Fruit fly (Drosophila melanogaster) whole organism, embryonic: ENCODE data around the gene Prp5.
A peak's percentile ranks its signal among the peaks of the same experiment; 100 is the strongest.

ENCODE experiments used
- Abd-B ChIP-seq: fragments of 200-800 bp; sonication (Bioruptor generic); optimal IDR thresholded peaks from 2 replicates; lab custom pipeline; 2018; ENCODE audit warnings: missing biosample characterization, mild to moderate bottlenecking, missing genetic modification characterization, moderate library complexity
- Ada2b ChIP-seq: fragments of 200-800 bp; sonication (Bioruptor generic); IDR thresholded peaks from 2 replicates; pipeline ENCODE4 v1.3.6; 2022; ENCODE audit warnings: missing biosample characterization, missing genetic modification characterization
- CG10431 ChIP-seq: fragments of 200-800 bp; sonication (Bioruptor generic); optimal IDR thresholded peaks from 3 replicates; lab custom pipeline; 2018; ENCODE audit warnings: missing biosample characterization, mild to moderate bottlenecking, missing genetic modification characterization
- CG12071 ChIP-seq: fragments of 200-800 bp; sonication (Bioruptor generic); optimal IDR thresholded peaks from 3 replicates; lab custom pipeline; 2018; ENCODE audit warnings: missing biosample characterization, mild to moderate bottlenecking, missing genetic modification characterization
- CG14965 ChIP-seq: fragments of 200-800 bp; sonication (Bioruptor generic); optimal IDR thresholded peaks from 2 replicates; lab custom pipeline; 2016; ENCODE audit warnings: missing biosample characterization, missing genetic modification characterization, borderline replicate concordance
- CG1647 ChIP-seq: fragments of 200-800 bp; sonication (Bioruptor generic); optimal IDR thresholded peaks from 3 replicates; lab custom pipeline; 2016; ENCODE audit warnings: missing biosample characterization, missing genetic modification characterization
- CG16863 ChIP-seq: fragments of 200-800 bp; sonication (Bioruptor generic); optimal IDR thresholded peaks from 3 replicates; lab custom pipeline; 2016; ENCODE audit warnings: missing biosample characterization, missing genetic modification characterization
- CG17385 ChIP-seq: fragments of 200-800 bp; sonication (Bioruptor generic); optimal IDR thresholded peaks from 3 replicates; lab custom pipeline; 2018; ENCODE audit warnings: missing biosample characterization, mild to moderate bottlenecking, missing genetic modification characterization
- CG17568 ChIP-seq: fragments of 200-800 bp; sonication (Bioruptor generic); optimal IDR thresholded peaks from 2 replicates; lab custom pipeline; 2018; ENCODE audit warnings: missing biosample characterization, mild to moderate bottlenecking, missing genetic modification characterization, moderate library complexity
- CG33213 ChIP-seq: fragments of 200-800 bp; sonication (Bioruptor generic); optimal IDR thresholded peaks from 3 replicates; lab custom pipeline; 2016; ENCODE audit warnings: missing biosample characterization, missing genetic modification characterization
- CG33557 ChIP-seq: fragments of 200-800 bp; sonication (Bioruptor generic); optimal IDR thresholded peaks from 2 replicates; lab custom pipeline; 2019; ENCODE audit warnings: missing biosample characterization, mild to moderate bottlenecking, missing genetic modification characterization, moderate library complexity
- CG34422 ChIP-seq: fragments of 200-800 bp; sonication (Bioruptor generic); IDR thresholded peaks from 3 replicates; pipeline ENCODE4 v1.3.6; 2022; ENCODE audit warnings: missing biosample characterization, missing genetic modification characterization
- CG4424 ChIP-seq: fragments of 200-800 bp; sonication (Bioruptor generic); optimal IDR thresholded peaks from 3 replicates; lab custom pipeline; 2016; ENCODE audit warnings: missing biosample characterization, missing genetic modification characterization
- CG6854 ChIP-seq: fragments of 200-800 bp; sonication (Bioruptor generic); optimal IDR thresholded peaks from 3 replicates; lab custom pipeline; 2017; ENCODE audit warnings: missing biosample characterization, mild to moderate bottlenecking, missing genetic modification characterization
- CG7839 ChIP-seq: fragments of 200-800 bp; sonication (Bioruptor generic); optimal IDR thresholded peaks from 3 replicates; lab custom pipeline; 2018; ENCODE audit warnings: missing biosample characterization, mild to moderate bottlenecking, missing genetic modification characterization, moderate library complexity
- CG7928 ChIP-seq: fragments of 200-800 bp; sonication (Bioruptor generic); optimal IDR thresholded peaks from 2 replicates; lab custom pipeline; 2017; ENCODE audit warnings: missing biosample characterization, mild to moderate bottlenecking, missing genetic modification characterization
- CG9609 ChIP-seq: fragments of 200-800 bp; sonication (Bioruptor generic); optimal IDR thresholded peaks from 3 replicates; lab custom pipeline; 2016; ENCODE audit warnings: missing biosample characterization, missing genetic modification characterization
- CG9797 ChIP-seq: fragments of 200-800 bp; sonication (Bioruptor generic); optimal IDR thresholded peaks from 3 replicates; lab custom pipeline; 2018; ENCODE audit warnings: missing biosample characterization, mild to moderate bottlenecking, missing genetic modification characterization
- Deaf1 ChIP-seq: fragments of 200-800 bp; optimal IDR thresholded peaks from 3 replicates; lab custom pipeline; 2019; ENCODE audit warnings: missing biosample characterization, mild to moderate bottlenecking, missing genetic modification characterization, moderate library complexity
- Dref ChIP-seq: fragments of 200-800 bp; sonication (Bioruptor generic); IDR thresholded peaks from 2 replicates; pipeline ENCODE4 v1.3.6; 2022; ENCODE audit warnings: missing biosample characterization, missing genetic modification characterization
- E2f2 ChIP-seq: fragments of 200-800 bp; sonication (Bioruptor generic); IDR thresholded peaks from 2 replicates; pipeline ENCODE4 v1.3.6; 2022; ENCODE audit warnings: missing biosample characterization, missing genetic modification characterization
- H15 ChIP-seq: fragments of 200-800 bp; sonication (Bioruptor generic); IDR thresholded peaks from 3 replicates; pipeline ENCODE4 v1.3.6; 2022; ENCODE audit warnings: missing biosample characterization, missing genetic modification characterization
- MESR4 ChIP-seq: fragments of 200-800 bp; sonication (Bioruptor generic); optimal IDR thresholded peaks from 2 replicates; lab custom pipeline; 2018; ENCODE audit warnings: missing biosample characterization, mild to moderate bottlenecking, missing genetic modification characterization, moderate library complexity
- NC2α ChIP-seq: fragments of 200-800 bp; sonication (Bioruptor generic); optimal IDR thresholded peaks from 2 replicates; lab custom pipeline; 2016; ENCODE audit warnings: missing biosample characterization, missing genetic modification characterization
- Nf-YC ChIP-seq: fragments of 200-800 bp; optimal IDR thresholded peaks from 3 replicates; lab custom pipeline; 2019; ENCODE audit warnings: missing biosample characterization, mild to moderate bottlenecking, missing genetic modification characterization, moderate library complexity
- Sin3A ChIP-seq: fragments of >200 bp; optimal IDR thresholded peaks from 2 replicates; lab custom pipeline; 2018
- Spps ChIP-seq: fragments of 200-800 bp; sonication (Bioruptor generic); optimal IDR thresholded peaks from 2 replicates; lab custom pipeline; 2018; ENCODE audit warnings: missing biosample characterization, mild to moderate bottlenecking, missing genetic modification characterization
- amos ChIP-seq: fragments of 200-800 bp; sonication (Bioruptor generic); IDR thresholded peaks from 2 replicates; pipeline ENCODE4 v1.3.6; 2022; ENCODE audit warnings: missing biosample characterization, missing genetic modification characterization; ENCODE audit not compliant: partially characterized antibody
- ato ChIP-seq: fragments of 200-800 bp; sonication (Bioruptor generic); IDR thresholded peaks from 2 replicates; pipeline ENCODE4 v1.3.6; 2022; ENCODE audit warnings: missing biosample characterization, missing genetic modification characterization; ENCODE audit not compliant: partially characterized antibody
- bsh ChIP-seq, 2 experiments: fragments of 200-800 bp; sonication (Bioruptor generic); optimal IDR thresholded peaks; 2 replicates each; lab custom pipeline; 2017 to 2018; ENCODE audit warnings: mild to moderate bottlenecking in 2 of 2, missing biosample characterization in 2 of 2, missing genetic modification characterization in 2 of 2, moderate library complexity in 1 of 2
- chm ChIP-seq: fragments of 200-800 bp; sonication (Bioruptor generic); IDR thresholded peaks from 2 replicates; pipeline ENCODE4 v1.3.6; 2022; ENCODE audit warnings: missing biosample characterization, missing genetic modification characterization
- danr ChIP-seq: fragments of 200-800 bp; sonication (Bioruptor generic); IDR thresholded peaks from 2 replicates; pipeline ENCODE4 v1.3.6; 2022; ENCODE audit warnings: missing biosample characterization, missing genetic modification characterization
- dpn ChIP-seq, 2 experiments: fragments of 200-800 bp; sonication (Bioruptor generic); optimal IDR thresholded peaks; 3 replicates each; lab custom pipeline; 2016; ENCODE audit warnings: missing biosample characterization in 2 of 2, missing genetic modification characterization in 2 of 2
- eve ChIP-seq, 2 experiments: fragments of >200 bp; optimal IDR thresholded peaks; 2 replicates each; lab custom pipeline; 2017; ENCODE audit warnings: missing biosample characterization in 2 of 2, missing genetic modification characterization in 2 of 2
- hb ChIP-seq: fragments of 200-800 bp; sonication (Bioruptor generic); IDR thresholded peaks from 3 replicates; pipeline ENCODE4 v1.3.6; 2022; ENCODE audit warnings: missing biosample characterization, missing genetic modification characterization; ENCODE audit not compliant: partially characterized antibody
- her ChIP-seq: fragments of 200-800 bp; sonication (Bioruptor generic); optimal IDR thresholded peaks from 2 replicates; lab custom pipeline; 2016; ENCODE audit warnings: missing biosample characterization, missing genetic modification characterization
- lola ChIP-seq, 3 experiments: fragments of >200 bp in 2 of 3; fragments of 200-800 bp in 1 of 3; sonication (Bioruptor generic) in 1 of 3; optimal IDR thresholded peaks; 2 replicates each; lab custom pipeline; 2017 to 2019; ENCODE audit warnings: missing biosample characterization in 3 of 3, missing genetic modification characterization in 3 of 3, mild to moderate bottlenecking in 1 of 3, moderate library complexity in 1 of 3
- nmo ChIP-seq: fragments of 200-800 bp; sonication (Bioruptor generic); optimal IDR thresholded peaks from 2 replicates; lab custom pipeline; 2018; ENCODE audit warnings: missing biosample characterization, mild to moderate bottlenecking, missing genetic modification characterization, moderate library complexity
- odd ChIP-seq: fragments of 200-800 bp; sonication (Bioruptor generic); optimal IDR thresholded peaks from 2 replicates; lab custom pipeline; 2017; ENCODE audit warnings: missing biosample characterization, mild to moderate bottlenecking, missing genetic modification characterization
- phol ChIP-seq: fragments of 200-800 bp; sonication (Bioruptor generic); optimal IDR thresholded peaks from 3 replicates; lab custom pipeline; 2018; ENCODE audit warnings: missing biosample characterization, mild to moderate bottlenecking, missing genetic modification characterization, moderate library complexity
- pzg ChIP-seq: fragments of 200-800 bp; sonication (Bioruptor generic); optimal IDR thresholded peaks from 3 replicates; lab custom pipeline; 2018; ENCODE audit warnings: missing biosample characterization, mild to moderate bottlenecking, missing genetic modification characterization, moderate library complexity
- repo ChIP-seq: fragments of 200-800 bp; sonication (Bioruptor generic); optimal IDR thresholded peaks from 2 replicates; lab custom pipeline; 2016; ENCODE audit warnings: missing biosample characterization, missing genetic modification characterization
- sens ChIP-seq: fragments of 200-800 bp; sonication (Bioruptor generic); peaks from one replicate; lab custom pipeline; 2016; ENCODE audit warnings: missing biosample characterization, missing genetic modification characterization
- slp2 ChIP-seq: fragments of 200-800 bp; sonication (Bioruptor generic); optimal IDR thresholded peaks from 2 replicates; lab custom pipeline; 2016; ENCODE audit warnings: missing biosample characterization, missing genetic modification characterization
- stc ChIP-seq: fragments of 200-800 bp; sonication (Bioruptor generic); IDR thresholded peaks from 2 replicates; pipeline ENCODE4 v1.3.6; 2022; ENCODE audit warnings: missing biosample characterization, missing genetic modification characterization
- stwl ChIP-seq: fragments of 200-800 bp; sonication (Bioruptor generic); optimal IDR thresholded peaks from 3 replicates; lab custom pipeline; 2018; ENCODE audit warnings: missing biosample characterization, mild to moderate bottlenecking, missing genetic modification characterization, moderate library complexity
- tll ChIP-seq, 2 experiments: fragments of 200-800 bp in 1 of 2; fragments of >200 bp in 1 of 2; sonication (Bioruptor generic) in 1 of 2; optimal IDR thresholded peaks; 2 replicates each; lab custom pipeline; 2017 to 2019; ENCODE audit warnings: missing biosample characterization in 2 of 2, missing genetic modification characterization in 2 of 2, mild to moderate bottlenecking in 1 of 2, moderate library complexity in 1 of 2
- twi ChIP-seq: fragments of 200-800 bp; optimal IDR thresholded peaks from 2 replicates; lab custom pipeline; 2019; ENCODE audit warnings: missing biosample characterization, mild to moderate bottlenecking, missing genetic modification characterization, moderate library complexity
- zf30C ChIP-seq: fragments of 200-800 bp; sonication (Bioruptor generic); optimal IDR thresholded peaks from 3 replicates; lab custom pipeline; 2018; ENCODE audit warnings: missing biosample characterization, mild to moderate bottlenecking, missing genetic modification characterization

Gene Prp5

DNA sequence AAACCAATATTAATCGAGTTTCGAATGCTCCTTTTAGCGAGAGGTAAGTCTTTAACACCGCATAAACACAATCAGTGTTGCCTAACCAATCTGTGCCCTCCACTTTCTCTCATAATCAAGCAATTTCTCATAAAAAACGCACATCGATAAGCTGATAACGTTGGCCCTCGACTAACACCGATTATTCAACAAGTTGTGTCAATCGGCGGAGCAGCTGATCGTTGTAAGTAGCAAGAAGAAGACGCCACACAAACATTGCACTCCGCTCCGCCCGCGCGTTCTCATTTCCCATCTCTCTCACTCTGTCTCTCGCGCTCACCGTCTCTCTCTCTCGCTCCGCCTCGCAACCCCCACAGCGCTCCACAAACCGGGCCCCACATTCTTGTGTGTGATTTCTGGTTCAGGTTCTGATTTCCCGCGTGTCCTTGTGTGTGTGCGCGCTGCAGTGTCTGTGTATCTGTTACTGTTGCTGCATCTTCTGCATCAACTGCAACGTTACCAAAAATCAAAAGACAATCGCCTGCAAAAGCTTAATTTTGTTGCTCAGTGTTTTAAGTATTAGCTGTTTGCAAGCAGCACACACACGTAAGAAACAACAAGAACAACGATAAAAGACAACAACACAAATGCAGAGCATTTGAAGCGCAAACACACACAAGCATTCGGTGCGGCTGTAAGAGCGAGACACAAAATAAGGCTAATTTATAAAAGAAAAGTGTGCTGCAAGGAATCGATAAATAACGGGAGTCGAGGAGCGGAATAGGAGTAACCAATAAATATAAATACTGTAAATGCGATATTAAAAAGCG, 11.7 kb upstream of the Prp5 start, which contains the start of the genes CG9114 and HDAC6 (continued):
- peak; percentile 22 for TF ChIP-seq Nf-YC (tag; lab: Kevin White, UChicago)
- peak; percentile 3 for TF ChIP-seq phol
- no peak for TF ChIP-seq NC2α (GFP tag; lab: Kevin White, UChicago)
- TF ChIP-seq CG16863 (GFP tag; lab: Kevin White, UChicago), result no peak
- TF ChIP-seq zf30C (GFP tag; lab: Kevin White, UChicago), result no peak
- no peak for TF ChIP-seq stc (GFP tag; lab: Robert Waterston, UW)
- TF ChIP-seq tll (GFP tag; optimal IDR thresholded peaks at IDR 0.05; lab: Kevin White, UChicago), result peak in 1 of 2 experiments; percentile 10
- TF ChIP-seq MESR4 (GFP tag; lab: Kevin White, UChicago), result peak; percentile 65
- TF ChIP-seq repo (GFP tag; lab: Kevin White, UChicago), result no peak
- TF ChIP-seq eve (GFP tag; optimal IDR thresholded peaks at IDR 0.05; lab: Kevin White, UChicago), result no peak
- TF ChIP-seq CG9797 (GFP tag; lab: Kevin White, UChicago), result no peak
- no peak for TF ChIP-seq H15
- peak; percentile 95 for TF ChIP-seq CG17385 (GFP tag; lab: Kevin White, UChicago)
- TF ChIP-seq pzg, result peak; percentile 54
- no peak for TF ChIP-seq CG33557 (GFP tag; lab: Kevin White, UChicago)
- no peak for TF ChIP-seq Deaf1 (tag; lab: Kevin White, UChicago)
- no peak for TF ChIP-seq Ada2b (GFP tag; lab: Robert Waterston, UW)
- TF ChIP-seq Dref, result peak; percentile 74
- TF ChIP-seq CG6854 (GFP tag; lab: Kevin White, UChicago), result no peak
- no peak for TF ChIP-seq her
- TF ChIP-seq CG14965 (GFP tag; lab: Kevin White, UChicago), result no peak
- no peak for TF ChIP-seq CG7928 (GFP tag; lab: Kevin White, UChicago)
- TF ChIP-seq CG1647, result no peak
- TF ChIP-seq nmo (GFP tag; lab: Kevin White, UChicago), result peak; percentile 15
- no peak for TF ChIP-seq CG9609 (GFP tag; lab: Kevin White, UChicago)
- TF ChIP-seq twi (tag; lab: Kevin White, UChicago), result no peak
- TF ChIP-seq chm (GFP tag; lab: Robert Waterston, UW), result no peak
- TF ChIP-seq CG34422, result peak; percentile 69; the same call in 1 of the 3 replicates
- TF ChIP-seq lola (GFP tag; optimal IDR thresholded peaks at IDR 0.05; lab: Kevin White, UChicago), result no peak
- TF ChIP-seq CG10431 (GFP tag; lab: Kevin White, UChicago), result no peak
- TF ChIP-seq ato, result peak; percentile 63; the same call in 1 of the 2 replicates
- no peak for TF ChIP-seq odd
- peak; percentile 74 for TF ChIP-seq amos
- TF ChIP-seq danr (GFP tag; lab: Robert Waterston, UW), result no peak
- peak; percentile 83 for TF ChIP-seq Sin3A (lab: Kevin White, UChicago)
- no peak for TF ChIP-seq CG17568 (GFP tag; lab: Kevin White, UChicago)
- TF ChIP-seq hb (GFP tag; lab: Robert Waterston, UW), result peak; percentile 86
- peak; percentile 38 for TF ChIP-seq stwl (tag; lab: Kevin White, UChicago)
- TF ChIP-seq CG4424 (GFP tag; lab: Kevin White, UChicago), result no peak
- TF ChIP-seq CG33213 (GFP tag; lab: Kevin White, UChicago), result no peak
- no peak for TF ChIP-seq CG7839 (tag; lab: Kevin White, UChicago)
- TF ChIP-seq slp2, result no peak
- TF ChIP-seq sens (GFP tag; lab: Kevin White, UChicago), result peak; percentile 86
- no peak for TF ChIP-seq Abd-B
- TF ChIP-seq CG12071, result no peak
- no peak for TF ChIP-seq Spps
- peak; percentile 79 for TF ChIP-seq E2f2 (GFP tag; lab: Robert Waterston, UW)
- peak in 1 of 2 experiments; percentile 3 for TF ChIP-seq bsh (GFP tag; optimal IDR thresholded peaks at IDR 0.05; lab: Kevin White, UChicago)
- no peak for TF ChIP-seq dpn (GFP tag; optimal IDR thresholded peaks at IDR 0.05; lab: Kevin White, UChicago)
